Fruit fly (Drosophila melanogaster) whole organism, embryonic: ENCODE results near the gene CG31832.

Source experiments
- Ada2b ChIP-seq: fragments of 200-800 bp; sonication (Bioruptor generic); IDR thresholded peaks from 2 replicates; pipeline ENCODE4 v1.3.6; 2022; ENCODE audit warnings: missing biosample characterization, missing genetic modification characterization
- BEAF-32 ChIP-seq: fragments of 200-800 bp; sonication (Bioruptor generic); optimal IDR thresholded peaks from 3 replicates; lab custom pipeline; 2017; ENCODE audit warnings: missing biosample characterization, missing genetic modification characterization, mild to moderate bottlenecking, moderate library complexity, missing genetic modification reagents
- Bgb ChIP-seq: fragments of 200-800 bp; sonication (Bioruptor generic); IDR thresholded peaks from 2 replicates; pipeline ENCODE4 v1.3.6; 2022; ENCODE audit warnings: missing biosample characterization, missing genetic modification characterization; ENCODE audit not compliant: partially characterized antibody
- CG10321 ChIP-seq: fragments of 200-800 bp; sonication (Bioruptor generic); IDR thresholded peaks from 2 replicates; pipeline ENCODE4 v1.3.6; 2022; ENCODE audit warnings: missing biosample characterization, missing genetic modification characterization
- CG12744 ChIP-seq: fragments of 200-800 bp; sonication (Bioruptor generic); optimal IDR thresholded peaks from 2 replicates; lab custom pipeline; 2016; ENCODE audit warnings: missing biosample characterization, missing genetic modification characterization
- CG15479 ChIP-seq: fragments of 200-800 bp; sonication (Bioruptor generic); optimal IDR thresholded peaks from 3 replicates; lab custom pipeline; 2019; ENCODE audit warnings: missing biosample characterization, mild to moderate bottlenecking, missing genetic modification characterization, moderate library complexity
- CG17829 ChIP-seq: fragments of 200-800 bp; optimal IDR thresholded peaks from 2 replicates; lab custom pipeline; 2019; ENCODE audit warnings: missing biosample characterization, mild to moderate bottlenecking, missing genetic modification characterization, moderate library complexity
- CG18599 ChIP-seq: fragments of 200-800 bp; sonication (Bioruptor generic); optimal IDR thresholded peaks from 3 replicates; lab custom pipeline; 2017; ENCODE audit warnings: missing biosample characterization, missing genetic modification characterization, mild to moderate bottlenecking, moderate library complexity, missing genetic modification reagents
- CG2120 ChIP-seq: fragments of 200-800 bp; sonication (Bioruptor generic); optimal IDR thresholded peaks from 3 replicates; lab custom pipeline; 2016; ENCODE audit warnings: missing biosample characterization, missing genetic modification characterization
- CG2712 ChIP-seq: fragments of 200-800 bp; optimal IDR thresholded peaks from 3 replicates; lab custom pipeline; 2019; ENCODE audit warnings: missing biosample characterization, mild to moderate bottlenecking, missing genetic modification characterization, moderate library complexity
- CG2875 ChIP-seq: fragments of 200-800 bp; sonication (Bioruptor generic); optimal IDR thresholded peaks from 2 replicates; lab custom pipeline; 2017; ENCODE audit warnings: missing biosample characterization, mild to moderate bottlenecking, missing genetic modification characterization, missing genetic modification reagents
- CG30020 ChIP-seq: fragments of 200-800 bp; optimal IDR thresholded peaks from 2 replicates; lab custom pipeline; 2019; ENCODE audit warnings: missing biosample characterization, mild to moderate bottlenecking, missing genetic modification characterization, moderate library complexity
- CG32772 ChIP-seq: fragments of 200-800 bp; sonication (Bioruptor generic); IDR thresholded peaks from 2 replicates; pipeline ENCODE4 v1.3.6; 2022; ENCODE audit warnings: missing biosample characterization, missing genetic modification characterization
- CG33557 ChIP-seq: fragments of 200-800 bp; sonication (Bioruptor generic); optimal IDR thresholded peaks from 2 replicates; lab custom pipeline; 2019; ENCODE audit warnings: missing biosample characterization, mild to moderate bottlenecking, missing genetic modification characterization, moderate library complexity
- CG34376 ChIP-seq: fragments of 200-800 bp; sonication (Bioruptor generic); optimal IDR thresholded peaks from 2 replicates; lab custom pipeline; 2018; ENCODE audit warnings: missing biosample characterization, mild to moderate bottlenecking, missing genetic modification characterization
- CG42726 ChIP-seq: fragments of 200-800 bp; sonication (Bioruptor generic); IDR thresholded peaks from 2 replicates; pipeline ENCODE4 v1.3.6; 2022; ENCODE audit warnings: missing biosample characterization, missing genetic modification characterization; ENCODE audit not compliant: partially characterized antibody
- CG4282 ChIP-seq: fragments of 200-800 bp; sonication (Bioruptor generic); optimal IDR thresholded peaks from 2 replicates; lab custom pipeline; 2016; ENCODE audit warnings: missing biosample characterization, missing genetic modification characterization
- CG7963 ChIP-seq: fragments of 200-800 bp; sonication (Bioruptor generic); IDR thresholded peaks from 3 replicates; pipeline ENCODE4 v1.3.6; 2022; ENCODE audit warnings: missing biosample characterization, missing genetic modification characterization; ENCODE audit not compliant: partially characterized antibody
- CG9437 ChIP-seq: fragments of 200-800 bp; sonication (Bioruptor generic); optimal IDR thresholded peaks from 2 replicates; lab custom pipeline; 2018; ENCODE audit warnings: missing biosample characterization, mild to moderate bottlenecking, missing genetic modification characterization
- CG9727 ChIP-seq: fragments of 200-800 bp; sonication (Bioruptor generic); optimal IDR thresholded peaks from 3 replicates; lab custom pipeline; 2017; ENCODE audit warnings: missing biosample characterization, mild to moderate bottlenecking, missing genetic modification characterization
- Dek ChIP-seq: fragments of 200-800 bp; sonication (Bioruptor generic); optimal IDR thresholded peaks from 3 replicates; lab custom pipeline; 2019; ENCODE audit warnings: missing biosample characterization, mild to moderate bottlenecking, missing genetic modification characterization, moderate library complexity
- Doc3 ChIP-seq: fragments of 200-800 bp; sonication (Bioruptor generic); IDR thresholded peaks from 3 replicates; pipeline ENCODE4 v1.3.6; 2022; ENCODE audit warnings: missing biosample characterization, missing genetic modification characterization; ENCODE audit not compliant: partially characterized antibody
- E2f2 ChIP-seq: fragments of 200-800 bp; sonication (Bioruptor generic); IDR thresholded peaks from 2 replicates; pipeline ENCODE4 v1.3.6; 2022; ENCODE audit warnings: missing biosample characterization, missing genetic modification characterization
- Gug ChIP-seq: fragments of 200-800 bp; sonication (Bioruptor generic); IDR thresholded peaks from 4 replicates; pipeline ENCODE4 v1.3.6; 2022; ENCODE audit warnings: missing biosample characterization, missing genetic modification characterization
- HLH4C ChIP-seq: fragments of 200-800 bp; sonication (Bioruptor generic); IDR thresholded peaks from 3 replicates; pipeline ENCODE4 v1.3.6; 2022; ENCODE audit warnings: missing biosample characterization, missing genetic modification characterization; ENCODE audit not compliant: partially characterized antibody
- MESR4 ChIP-seq: fragments of 200-800 bp; sonication (Bioruptor generic); optimal IDR thresholded peaks from 2 replicates; lab custom pipeline; 2018; ENCODE audit warnings: missing biosample characterization, mild to moderate bottlenecking, missing genetic modification characterization, moderate library complexity
- Myb ChIP-seq: fragments of 200-800 bp; sonication (Bioruptor generic); optimal IDR thresholded peaks from 2 replicates; lab custom pipeline; 2016; ENCODE audit warnings: missing biosample characterization, missing genetic modification characterization
- NfI ChIP-seq: fragments of 200-800 bp; sonication (Bioruptor generic); optimal IDR thresholded peaks from 3 replicates; lab custom pipeline; 2018; ENCODE audit warnings: missing biosample characterization, mild to moderate bottlenecking, missing genetic modification characterization, moderate library complexity
- Sry-δ ChIP-seq: fragments of 200-800 bp; sonication (Bioruptor generic); optimal IDR thresholded peaks from 2 replicates; lab custom pipeline; 2016; ENCODE audit warnings: missing biosample characterization, missing genetic modification characterization
- bbx ChIP-seq: fragments of 200-800 bp; sonication (Bioruptor generic); IDR thresholded peaks from 2 replicates; pipeline ENCODE4 v1.3.6; 2022; ENCODE audit warnings: missing biosample characterization, missing genetic modification characterization; ENCODE audit not compliant: partially characterized antibody
- bcd ChIP-seq: fragments of 200-800 bp; sonication (Bioruptor generic); optimal IDR thresholded peaks from 2 replicates; lab custom pipeline; 2017; ENCODE audit warnings: missing biosample characterization, mild to moderate bottlenecking, missing genetic modification characterization
- br ChIP-seq: fragments of >200 bp; optimal IDR thresholded peaks from 2 replicates; lab custom pipeline; 2017
- chinmo ChIP-seq: fragments of 200-800 bp; sonication (Bioruptor generic); IDR thresholded peaks from 4 replicates; pipeline ENCODE4 v1.3.6; 2022; ENCODE audit warnings: missing biosample characterization, missing genetic modification characterization; ENCODE audit not compliant: partially characterized antibody
- danr ChIP-seq: fragments of 200-800 bp; sonication (Bioruptor generic); IDR thresholded peaks from 2 replicates; pipeline ENCODE4 v1.3.6; 2022; ENCODE audit warnings: missing biosample characterization, missing genetic modification characterization
- grau ChIP-seq: fragments of 200-800 bp; optimal IDR thresholded peaks from 3 replicates; lab custom pipeline; 2019; ENCODE audit warnings: missing biosample characterization, mild to moderate bottlenecking, missing genetic modification characterization, moderate library complexity
- lola ChIP-seq, 3 experiments: fragments of >200 bp in 2 of 3; fragments of 200-800 bp in 1 of 3; sonication (Bioruptor generic) in 1 of 3; optimal IDR thresholded peaks; 2 replicates each; lab custom pipeline; 2017 to 2019; ENCODE audit warnings: missing biosample characterization in 3 of 3, missing genetic modification characterization in 3 of 3, mild to moderate bottlenecking in 1 of 3, moderate library complexity in 1 of 3
- mld ChIP-seq: fragments of 200-800 bp; sonication (Bioruptor generic); IDR thresholded peaks from 3 replicates; pipeline ENCODE4 v1.3.6; 2022; ENCODE audit warnings: missing biosample characterization, missing genetic modification characterization; ENCODE audit not compliant: partially characterized antibody
- pzg ChIP-seq: fragments of 200-800 bp; sonication (Bioruptor generic); optimal IDR thresholded peaks from 3 replicates; lab custom pipeline; 2018; ENCODE audit warnings: missing biosample characterization, mild to moderate bottlenecking, missing genetic modification characterization, moderate library complexity
- row ChIP-seq: fragments of 200-800 bp; sonication (Bioruptor generic); IDR thresholded peaks from 3 replicates; pipeline ENCODE4 v1.3.6; 2022; ENCODE audit warnings: missing biosample characterization, missing genetic modification characterization
- run ChIP-seq: fragments of 200-800 bp; sonication (Bioruptor generic); optimal IDR thresholded peaks from 3 replicates; lab custom pipeline; 2018; ENCODE audit warnings: missing biosample characterization, mild to moderate bottlenecking, missing genetic modification characterization
- tgo ChIP-seq: fragments of 200-800 bp; sonication (Bioruptor generic); IDR thresholded peaks from 3 replicates; pipeline ENCODE4 v1.3.6; 2022; ENCODE audit warnings: missing biosample characterization, missing genetic modification characterization
- tio ChIP-seq: fragments of 200-800 bp; sonication (Bioruptor generic); optimal IDR thresholded peaks from 2 replicates; lab custom pipeline; 2017; ENCODE audit warnings: missing biosample characterization, missing genetic modification characterization, inconsistent platforms
- vfl ChIP-seq: fragments of 200-800 bp; sonication (Bioruptor generic); optimal IDR thresholded peaks from 2 replicates; lab custom pipeline; 2016; ENCODE audit warnings: missing biosample characterization, missing genetic modification characterization
- vnd ChIP-seq: fragments of 200-800 bp; sonication (Bioruptor generic); IDR thresholded peaks from 3 replicates; pipeline ENCODE4 v1.3.6; 2022; ENCODE audit warnings: missing biosample characterization, missing genetic modification characterization; ENCODE audit not compliant: partially characterized antibody
- vvl ChIP-seq: fragments of 200-800 bp; sonication (Bioruptor generic); IDR thresholded peaks from 2 replicates; pipeline ENCODE4 v1.3.6; 2022; ENCODE audit warnings: missing biosample characterization, missing genetic modification characterization
- wor ChIP-seq: fragments of 200-800 bp; sonication (Bioruptor generic); IDR thresholded peaks from 2 replicates; pipeline ENCODE4 v1.3.6; 2022; ENCODE audit warnings: missing biosample characterization, missing genetic modification characterization
- zf30C ChIP-seq: fragments of 200-800 bp; sonication (Bioruptor generic); optimal IDR thresholded peaks from 3 replicates; lab custom pipeline; 2018; ENCODE audit warnings: missing biosample characterization, mild to moderate bottlenecking, missing genetic modification characterization

The CG31832 gene

dm6 chr2L:15038339-15039308 is 7.1 kb upstream of the CG31832 start, which contains the start of gene CIAPIN1 (continued):
- TF ChIP-seq Gug (GFP tag; lab: Robert Waterston, UW), result no peak
- TF ChIP-seq wor (GFP tag; lab: Robert Waterston, UW), result no peak
- peak; percentile 8; the same call in 1 of the 2 replicates for TF ChIP-seq E2f2 (GFP tag; lab: Robert Waterston, UW)
- peak; percentile 29 for TF ChIP-seq pzg (GFP tag; lab: Kevin White, UChicago)
- TF ChIP-seq vfl (GFP tag; lab: Kevin White, UChicago), result no peak
- no peak for TF ChIP-seq CG12744 (GFP tag; lab: Kevin White, UChicago)
- TF ChIP-seq bbx (GFP tag; lab: Robert Waterston, UW), result peak; percentile 65
- no peak for TF ChIP-seq CG9437 (GFP tag; lab: Kevin White, UChicago)
- TF ChIP-seq CG34376 (GFP tag; lab: Kevin White, UChicago), result no peak
- TF ChIP-seq CG30020 (tag; lab: Kevin White, UChicago), result peak; percentile 18
- TF ChIP-seq Sry-δ (GFP tag; lab: Kevin White, UChicago), result peak; percentile 70
- no peak for TF ChIP-seq Ada2b (GFP tag; lab: Robert Waterston, UW)
- TF ChIP-seq vvl, result 0 out of 2 replicates have a peak, but pooled peaks have one; percentile 6
- TF ChIP-seq CG15479 (GFP tag; lab: Kevin White, UChicago), result no peak
- TF ChIP-seq lola (GFP tag; optimal IDR thresholded peaks at IDR 0.05; lab: Kevin White, UChicago), result peak in 1 of 3 experiments; percentile 16
- TF ChIP-seq Myb (GFP tag; lab: Kevin White, UChicago), result peak; percentile 12
- TF ChIP-seq row, result peak; percentile 16
- TF ChIP-seq Dek (tag; lab: Kevin White, UChicago), result no peak
- TF ChIP-seq MESR4, result peak; percentile 69
- TF ChIP-seq CG2875 (GFP tag; lab: Kevin White, UChicago), result no peak
- TF ChIP-seq CG42726 (GFP tag; lab: Robert Waterston, UW), result 0 out of 2 replicates have a peak, but pooled peaks have one; percentile 51
- no peak for TF ChIP-seq run (tag; lab: Kevin White, UChicago)
- TF ChIP-seq CG10321 (GFP tag; lab: Robert Waterston, UW), result no peak
- TF ChIP-seq Bgb, result peak; percentile 52
- TF ChIP-seq zf30C (GFP tag; lab: Kevin White, UChicago), result no peak
- TF ChIP-seq grau (tag; lab: Kevin White, UChicago), result no peak
- TF ChIP-seq bcd (GFP tag; lab: Kevin White, UChicago), result no peak
- TF ChIP-seq CG17829 (tag; lab: Kevin White, UChicago), result no peak
- TF ChIP-seq danr (GFP tag; lab: Robert Waterston, UW), result no peak
- no peak for TF ChIP-seq CG33557
- peak; percentile 22 for TF ChIP-seq tio (GFP tag; lab: Kevin White, UChicago)
- TF ChIP-seq HLH4C (GFP tag; lab: Robert Waterston, UW), result peak; percentile 5; the same call in 2 of the 3 replicates
- no peak for TF ChIP-seq CG4282 (GFP tag; lab: Kevin White, UChicago)
- TF ChIP-seq CG18599 (GFP tag; lab: Kevin White, UChicago), result no peak
- TF ChIP-seq CG9727 (GFP tag; lab: Kevin White, UChicago), result no peak
- TF ChIP-seq Doc3 (GFP tag; lab: Robert Waterston, UW), result peak; percentile 20; the same call in 1 of the 3 replicates
- TF ChIP-seq CG32772 (GFP tag; lab: Robert Waterston, UW), result no peak
- TF ChIP-seq CG2712, result no peak
- TF ChIP-seq NfI (GFP tag; lab: Kevin White, UChicago), result no peak
- TF ChIP-seq CG7963 (GFP tag; lab: Robert Waterston, UW), result peak; percentile 40; the same call in 1 of the 3 replicates
- peak; percentile 46; the same call in 1 of the 3 replicates for TF ChIP-seq mld (GFP tag; lab: Robert Waterston, UW)
- TF ChIP-seq chinmo (GFP tag; lab: Robert Waterston, UW), result 0 out of 4 replicates have a peak, but pooled peaks have one; percentile 32
- TF ChIP-seq tgo (GFP tag; lab: Robert Waterston, UW), result no peak
- no peak for TF ChIP-seq BEAF-32
- TF ChIP-seq vnd, result peak; percentile 16; the same call in 2 of the 3 replicates
- no peak for TF ChIP-seq CG2120 (GFP tag; lab: Kevin White, UChicago)
- no peak for TF ChIP-seq br
